Fruit fly (Drosophila melanogaster): ENCODE results near the gene Cpsf73.

DNA sequence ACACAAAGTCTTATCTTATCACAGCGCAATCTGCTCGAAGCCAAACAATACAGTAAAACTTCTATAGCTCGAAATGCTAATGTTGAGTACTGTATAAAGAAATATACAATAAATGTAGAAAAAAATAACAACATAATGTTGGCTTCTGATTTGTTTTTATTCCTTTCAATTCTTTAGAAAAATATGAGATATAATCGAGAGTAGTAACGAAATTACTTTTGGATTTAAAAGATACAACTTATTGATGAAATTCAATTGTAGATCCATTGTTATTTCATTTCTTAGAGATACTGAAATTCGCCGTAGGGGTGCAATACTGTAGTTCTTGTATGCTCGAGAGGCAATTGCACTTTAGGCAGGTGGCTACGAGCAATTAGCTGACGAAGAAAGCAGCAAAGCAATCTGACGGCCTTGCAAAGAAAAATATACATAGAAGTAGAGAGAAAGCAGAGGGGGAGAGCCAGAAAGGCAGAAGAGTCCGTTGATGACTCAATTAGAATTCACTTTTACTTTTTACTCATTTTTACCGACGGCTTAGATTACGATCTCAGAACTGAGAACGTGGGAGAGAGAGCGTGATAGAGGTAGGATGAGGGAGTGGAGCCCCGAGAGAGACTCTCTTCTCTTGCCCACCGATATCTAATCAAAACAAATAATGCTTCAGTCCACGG is 7.2 kb upstream of the Cpsf73 start:
- TF ChIP-seq CG8632 (GFP tag; optimal IDR thresholded peaks at IDR 0.05), result no peak
- peak; percentile 0 for TF ChIP-seq net (GFP tag; optimal IDR thresholded peaks at IDR 0.05)
- peak; percentile 55; the same call in 2 of the 3 replicates for TF ChIP-seq eg (GFP tag; IDR thresholded peaks at IDR 0.05)
- peak; percentile 32 for TF ChIP-seq CG3032 (tag; optimal IDR thresholded peaks at IDR 0.05)
- no peak for TF ChIP-seq Met (GFP tag; optimal IDR thresholded peaks at IDR 0.05)
- TF ChIP-seq Hr39 (GFP tag; optimal IDR thresholded peaks at IDR 0.05), result peak; percentile 44
- peak; percentile 95 for TF ChIP-seq Eip78C (GFP tag)
- TF ChIP-seq fd85E (GFP tag; optimal IDR thresholded peaks at IDR 0.05), result no peak
- peak in 1 of 2 experiments; percentile 54 for TF ChIP-seq salr (GFP tag; optimal IDR thresholded peaks at IDR 0.05)
- TF ChIP-seq Gug (GFP tag; IDR thresholded peaks at IDR 0.05), result peak; percentile 51
- TF ChIP-seq ss (GFP tag; optimal IDR thresholded peaks at IDR 0.05), result no peak

Data from whole organism, prepupa.